Worm (Caenorhabditis elegans): ENCODE results near the gene fbxb-37.

DNA sequence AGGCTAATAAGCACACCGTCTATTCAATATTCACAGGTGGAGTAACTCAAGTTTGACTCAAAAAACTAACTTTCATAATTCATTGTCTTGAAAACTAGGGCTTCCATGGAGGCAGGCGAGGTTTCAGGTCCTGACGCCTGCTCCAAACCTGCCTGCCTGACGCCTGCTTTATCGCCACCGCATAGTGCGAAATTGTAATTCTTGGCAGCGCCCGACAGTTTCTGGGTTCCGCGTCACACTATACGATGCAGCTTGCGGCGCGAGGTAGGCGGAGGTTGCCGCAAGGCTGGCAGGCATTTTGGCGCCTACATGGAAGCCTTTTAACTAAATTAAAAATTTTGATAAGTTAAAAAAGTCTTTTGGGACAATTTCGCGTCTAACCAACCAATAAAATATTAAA is 6.5 kb downstream of the fbxb-37 start:
- no peak for TF ChIP-seq eor-1 (tag; optimal IDR thresholded peaks at IDR 0.05)
- no peak for TF ChIP-seq nhr-76 (tag; optimal IDR thresholded peaks at IDR 0.05)
- no peak for TF ChIP-seq elt-3 (tag; optimal IDR thresholded peaks at IDR 0.05)
- no peak for TF ChIP-seq nhr-237 (tag; optimal IDR thresholded peaks at IDR 0.05)
- TF ChIP-seq mdl-1 (tag; optimal IDR thresholded peaks at IDR 0.05): no peak
- no peak for TF ChIP-seq elt-1 (tag; optimal IDR thresholded peaks at IDR 0.05)
- no peak for TF ChIP-seq nhr-12 (tag; optimal IDR thresholded peaks at IDR 0.05)
- TF ChIP-seq ztf-4 (tag; optimal IDR thresholded peaks at IDR 0.05): no peak
- no peak for TF ChIP-seq egl-27 (tag; optimal IDR thresholded peaks at IDR 0.05)
- TF ChIP-seq hmg-11 (tag; optimal IDR thresholded peaks at IDR 0.05): no peak
